Fruit fly (Drosophila melanogaster) S2 (cell line): ENCODE data around the gene Cyp12a4.

Source experiments
- CG8478 ChIP-seq: fragments of >200 bp; optimal IDR thresholded peaks from 2 replicates; lab custom pipeline; 2018
- CTCF ChIP-seq, 2 experiments: fragments of >200 bp; optimal IDR thresholded peaks; 2 replicates each; lab custom pipeline; 2018

Gene Cyp12a4

DNA sequence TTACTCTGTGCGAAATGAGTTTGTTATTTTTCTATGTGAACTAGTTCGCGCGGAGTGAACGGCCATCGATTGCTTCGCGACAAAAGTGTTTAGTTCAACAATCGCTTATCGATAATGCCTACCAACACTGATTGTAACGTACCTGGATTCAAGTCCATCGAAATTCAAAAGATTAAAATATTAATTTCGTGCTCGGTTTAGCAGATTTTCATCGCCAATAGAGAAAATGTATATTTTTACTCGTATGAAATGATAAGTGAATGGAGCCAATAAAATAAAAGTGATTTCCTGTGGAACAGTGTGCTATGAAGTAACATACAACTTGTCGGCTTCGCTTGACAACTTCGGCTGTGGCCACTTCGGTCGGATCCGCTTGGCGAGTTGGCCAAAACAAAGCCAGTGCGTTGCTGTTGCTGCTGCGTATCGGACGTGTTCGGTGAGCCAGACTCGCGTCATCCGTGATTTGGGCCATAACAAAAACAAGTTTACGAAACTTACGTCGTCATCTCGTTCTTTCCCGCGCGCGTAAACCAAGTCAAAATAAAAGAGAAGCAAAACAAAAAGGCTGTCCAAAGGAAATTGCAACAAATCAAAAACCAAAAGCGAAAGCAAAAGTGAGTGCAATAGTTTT, 45.4 kb downstream of the Cyp12a4 start, which contains the start of the genes CG5555 and myd:
TSS of gene CG5555 (minus strand) at position 276 of the 631 bp plus-strand sequence.
TSS of gene myd (plus strand) at position 397 of the 631 bp plus-strand sequence.
- TF ChIP-seq CG8478 (lab: Kevin White, UChicago) (no peak), CTCF (optimal IDR thresholded peaks at IDR 0.05; lab: Kevin White, UChicago) (peak in 1 of 2 experiments; percentile 12)

DNA sequence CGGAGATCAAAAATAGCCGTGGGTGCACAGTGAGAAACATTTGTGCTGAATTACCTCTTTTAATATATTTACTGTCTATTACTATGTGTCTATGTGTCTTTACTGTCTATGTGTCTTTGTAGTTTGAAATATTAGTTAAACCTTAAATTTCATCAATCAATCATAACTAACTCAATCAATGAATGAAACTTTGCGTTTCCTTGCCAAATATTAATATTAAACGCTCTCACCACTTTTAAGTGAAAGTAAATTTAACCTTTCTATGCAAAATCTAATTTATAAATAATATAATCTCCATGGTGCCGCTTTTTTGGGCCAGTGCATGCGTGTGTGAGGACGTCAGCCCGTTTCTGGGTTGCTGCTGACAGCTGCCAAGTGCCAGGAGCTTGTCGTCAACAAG, 46.3 kb downstream of the Cyp12a4 start:
- TF ChIP-seq CG8478 (lab: Kevin White, UChicago) (no peak), CTCF (optimal IDR thresholded peaks at IDR 0.05; lab: Kevin White, UChicago) (no peak)

DNA sequence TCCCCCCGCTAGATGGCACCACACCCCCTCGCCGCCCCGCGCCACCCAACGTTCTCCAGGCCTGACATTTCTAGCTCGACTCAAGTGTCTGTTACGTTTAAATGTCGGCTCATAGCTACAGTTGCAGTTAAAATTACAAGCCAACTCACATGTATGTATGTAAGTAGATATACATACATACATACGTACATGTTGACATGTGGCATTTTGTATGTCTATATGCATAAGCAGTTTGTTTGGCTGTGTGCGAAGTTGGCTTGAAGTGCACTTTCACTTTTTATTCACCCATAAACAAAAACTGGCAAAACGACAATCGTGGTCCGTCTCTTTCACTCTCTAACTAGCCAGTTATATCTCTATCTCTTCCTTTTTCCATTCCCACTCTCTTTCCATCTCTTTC, 47.9 kb downstream of the Cyp12a4 start:
- TF ChIP-seq CTCF (optimal IDR thresholded peaks at IDR 0.05; lab: Kevin White, UChicago) (no peak), CG8478 (lab: Kevin White, UChicago) (no peak)
